Worm (Caenorhabditis elegans) whole organism, L2 larva: ENCODE results near the gene fbxa-95.

ENCODE experiments used
- C34F6.9 ChIP-seq: fragments of 150-350 bp; optimal IDR thresholded peaks from 2 replicates; lab custom pipeline; 2014; ENCODE audit warnings: missing biosample characterization, missing genetic modification characterization
- F13H6.1 ChIP-seq: sonication (generic microtip); optimal IDR thresholded peaks from 2 replicates; lab custom pipeline; 2016; ENCODE audit warnings: missing genetic modification characterization, missing compliant biosample characterization
- R02D3.7 ChIP-seq: fragments of 150-350 bp; optimal IDR thresholded peaks from 2 replicates; lab custom pipeline; 2014; ENCODE audit warnings: missing biosample characterization, missing genetic modification characterization
- Y55F3AM.14 ChIP-seq: fragments of 200-800 bp; sonication (Bioruptor generic); optimal IDR thresholded peaks from 2 replicates; lab custom pipeline; 2018; ENCODE audit warnings: mild to moderate bottlenecking, missing genetic modification characterization, missing compliant biosample characterization
- ZK546.5 ChIP-seq: sonication (generic microtip); optimal IDR thresholded peaks from 2 replicates; lab custom pipeline; 2017; ENCODE audit warnings: missing biosample characterization, missing genetic modification characterization
- alr-1 ChIP-seq: fragments of 150-350 bp; optimal IDR thresholded peaks from 2 replicates; lab custom pipeline; 2014; ENCODE audit warnings: missing biosample characterization, missing genetic modification characterization
- ama-1 ChIP-seq: fragments of 150-350 bp; optimal IDR thresholded peaks from 2 replicates; lab custom pipeline; 2018; ENCODE audit warnings: inconsistent platforms
- blmp-1 ChIP-seq: sonication (generic microtip); optimal IDR thresholded peaks from 2 replicates; lab custom pipeline; 2017; ENCODE audit warnings: missing genetic modification characterization, mild to moderate bottlenecking, missing compliant biosample characterization, antibody characterized with exemption, moderate library complexity; ENCODE audit not compliant: insufficient read depth
- ceh-16 ChIP-seq: fragments of 150-350 bp; optimal IDR thresholded peaks from 2 replicates; lab custom pipeline; 2014; ENCODE audit warnings: missing biosample characterization, missing genetic modification characterization
- ceh-82 ChIP-seq: fragments of 150-350 bp; optimal IDR thresholded peaks from 2 replicates; lab custom pipeline; 2014; ENCODE audit warnings: missing biosample characterization, missing genetic modification characterization
- crh-2 ChIP-seq: sonication (generic microtip); optimal IDR thresholded peaks from 2 replicates; lab custom pipeline; 2017; ENCODE audit warnings: missing biosample characterization, missing genetic modification characterization
- dmd-4 ChIP-seq: sonication (generic microtip); optimal IDR thresholded peaks from 2 replicates; lab custom pipeline; 2017; ENCODE audit warnings: missing biosample characterization, missing genetic modification characterization
- egl-27 ChIP-seq: sonication (generic microtip); optimal IDR thresholded peaks from 3 replicates; lab custom pipeline; 2017; ENCODE audit warnings: missing biosample characterization, missing genetic modification reagents, missing genetic modification characterization
- elt-1 ChIP-seq: fragments of 150-350 bp; optimal IDR thresholded peaks from 2 replicates; lab custom pipeline; 2014; ENCODE audit warnings: missing biosample characterization, missing genetic modification characterization
- elt-3 ChIP-seq: sonication (generic microtip); optimal IDR thresholded peaks from 2 replicates; lab custom pipeline; 2017; ENCODE audit warnings: missing biosample characterization, missing genetic modification characterization
- gmeb-1 ChIP-seq: fragments of 150-350 bp; optimal IDR thresholded peaks from 2 replicates; lab custom pipeline; 2014; ENCODE audit warnings: missing biosample characterization, missing genetic modification characterization
- lin-11 ChIP-seq: fragments of 150-350 bp; sonication (generic microtip); optimal IDR thresholded peaks from 2 replicates; lab custom pipeline; 2014; ENCODE audit warnings: missing biosample characterization, missing genetic modification characterization, inconsistent platforms, mixed read lengths
- lin-13 ChIP-seq: fragments of 150-350 bp; optimal IDR thresholded peaks from 2 replicates; lab custom pipeline; 2014; ENCODE audit warnings: missing biosample characterization, missing genetic modification reagents, missing genetic modification characterization
- lin-39 ChIP-seq: fragments of 150-350 bp; optimal IDR thresholded peaks from 2 replicates; lab custom pipeline; 2014; ENCODE audit warnings: missing biosample characterization, missing genetic modification reagents, missing genetic modification characterization
- lsy-2 ChIP-seq, 2 experiments: fragments of 150-350 bp in 1 of 2; sonication (generic microtip) in 1 of 2; optimal IDR thresholded peaks; 2 replicates each; lab custom pipeline; 2014 to 2017; ENCODE audit warnings: missing biosample characterization in 2 of 2, missing genetic modification characterization in 2 of 2
- mab-5 ChIP-seq: fragments of 150-350 bp; optimal IDR thresholded peaks from 2 replicates; lab custom pipeline; 2014; ENCODE audit warnings: missing biosample characterization, missing genetic modification characterization
- mbf-1 ChIP-seq: sonication (generic microtip); optimal IDR thresholded peaks from 2 replicates; lab custom pipeline; 2017; ENCODE audit warnings: missing biosample characterization, missing genetic modification characterization
- mdl-1 ChIP-seq, 2 experiments: fragments of 150-350 bp in 1 of 2; sonication (generic microtip) in 1 of 2; optimal IDR thresholded peaks; 2 replicates each; lab custom pipeline; 2017; ENCODE audit warnings: missing biosample characterization in 2 of 2, missing genetic modification characterization in 2 of 2
- nhr-11 ChIP-seq: fragments of 150-350 bp; optimal IDR thresholded peaks from 2 replicates; lab custom pipeline; 2014; ENCODE audit warnings: missing biosample characterization, missing genetic modification characterization
- nhr-12 ChIP-seq: fragments of 150-350 bp; optimal IDR thresholded peaks from 2 replicates; lab custom pipeline; 2014; ENCODE audit warnings: missing biosample characterization, missing genetic modification characterization
- nhr-129 ChIP-seq: fragments of 150-350 bp; optimal IDR thresholded peaks from 2 replicates; lab custom pipeline; 2014; ENCODE audit warnings: missing biosample characterization, missing genetic modification characterization
- nhr-237 ChIP-seq: fragments of 150-350 bp; optimal IDR thresholded peaks from 2 replicates; lab custom pipeline; 2014; ENCODE audit warnings: missing biosample characterization, missing genetic modification characterization
- nhr-25 ChIP-seq: fragments of 150-350 bp; sonication (generic microtip); optimal IDR thresholded peaks from 3 replicates; lab custom pipeline; 2014; ENCODE audit warnings: missing biosample characterization, missing genetic modification characterization
- nhr-6 ChIP-seq: fragments of 150-350 bp; optimal IDR thresholded peaks from 2 replicates; lab custom pipeline; 2014; ENCODE audit warnings: missing biosample characterization, missing genetic modification characterization
- nhr-77 ChIP-seq: fragments of 150-350 bp; optimal IDR thresholded peaks from 2 replicates; lab custom pipeline; 2014; ENCODE audit warnings: missing biosample characterization, missing genetic modification characterization
- peb-1 ChIP-seq: fragments of 150-350 bp; optimal IDR thresholded peaks from 2 replicates; lab custom pipeline; 2014; ENCODE audit warnings: missing biosample characterization, missing genetic modification characterization
- sem-4 ChIP-seq: fragments of 150-350 bp; optimal IDR thresholded peaks from 2 replicates; lab custom pipeline; 2014; ENCODE audit warnings: missing biosample characterization, missing genetic modification reagents, missing genetic modification characterization
- skn-1 ChIP-seq: sonication (generic microtip); optimal IDR thresholded peaks from 2 replicates; lab custom pipeline; 2017; ENCODE audit warnings: missing biosample characterization, missing genetic modification characterization
- sma-3 ChIP-seq: sonication (generic microtip); optimal IDR thresholded peaks from 2 replicates; lab custom pipeline; 2016; ENCODE audit warnings: missing genetic modification reagents, missing genetic modification characterization, missing compliant biosample characterization
- sma-9 ChIP-seq, 2 experiments: fragments of 150-350 bp in 1 of 2; sonication (generic microtip) in 1 of 2; optimal IDR thresholded peaks; 2 replicates each; lab custom pipeline; 2014 to 2016; ENCODE audit warnings: missing genetic modification characterization in 2 of 2, mild to moderate bottlenecking in 1 of 2, missing biosample characterization in 1 of 2, missing compliant biosample characterization in 1 of 2, missing genetic modification reagents in 1 of 2, moderate library complexity in 1 of 2
- snpc-4 ChIP-seq: fragments of 150-350 bp; optimal IDR thresholded peaks from 2 replicates; lab custom pipeline; 2014; ENCODE audit warnings: missing biosample characterization, missing genetic modification characterization
- unc-39 ChIP-seq: fragments of 150-350 bp; optimal IDR thresholded peaks from 2 replicates; lab custom pipeline; 2014; ENCODE audit warnings: missing biosample characterization, missing genetic modification characterization
- unc-55 ChIP-seq: fragments of 150-350 bp; sonication (generic microtip); optimal IDR thresholded peaks from 3 replicates; lab custom pipeline; 2014; ENCODE audit warnings: missing biosample characterization, missing genetic modification reagents, missing genetic modification characterization
- zag-1 ChIP-seq: fragments of 150-350 bp; optimal IDR thresholded peaks from 2 replicates; lab custom pipeline; 2014; ENCODE audit warnings: missing biosample characterization, missing genetic modification characterization
- ztf-1 ChIP-seq: fragments of 200-800 bp; sonication (Bioruptor generic); conservative IDR thresholded peaks from 2 replicates; pipeline ENCODE4 v1.3.6; 2022; ENCODE audit warnings: missing genetic modification characterization, missing compliant biosample characterization
- ztf-4 ChIP-seq: fragments of 150-350 bp; optimal IDR thresholded peaks from 2 replicates; lab custom pipeline; 2014; ENCODE audit warnings: missing biosample characterization, missing genetic modification characterization

fbxa-95 gene

ce11 chrV:15569702-15570430, 1.4 kb upstream of the fbxa-95 start, which contains the start of gene lsm-5 (continued):
- TF ChIP-seq lsy-2 (tag; optimal IDR thresholded peaks at IDR 0.05; lab: Kevin White, UChicago): peak in 1 of 2 experiments; percentile 80

- TF ChIP-seq alr-1 (tag; lab: Kevin White, UChicago): no peak
- no peak for TF ChIP-seq Y55F3AM.14
- no peak for TF ChIP-seq lin-13 (GFP tag; lab: Kevin White, UChicago)
Measured at ce11 chrV:15572613-15573012, 1.3 kb downstream of the fbxa-95 start, which contains the start of gene fbxa-94. TSS of gene fbxa-94 (plus strand) at chrV:15572913.

DNA sequence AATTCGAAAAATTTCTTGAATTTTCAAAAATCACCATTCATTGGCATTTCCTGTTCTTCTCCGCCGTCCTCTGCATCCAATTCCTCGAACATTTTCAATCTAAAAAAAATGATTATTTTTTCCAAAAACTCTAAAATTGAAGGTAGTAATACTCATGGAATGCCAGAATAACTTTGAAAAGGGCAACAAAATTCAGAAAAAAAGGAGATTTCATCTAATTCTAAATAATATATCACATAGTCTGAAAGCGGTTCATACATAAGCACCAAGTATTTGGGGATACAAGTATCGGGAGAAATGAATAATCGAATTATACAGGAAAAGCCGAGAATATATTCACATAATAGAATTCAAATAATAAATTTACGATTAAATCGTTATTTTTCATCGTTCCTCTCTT, 4.0 kb downstream of the fbxa-95 start, which contains the start of gene mdt-28:
Gene mdt-28 (minus strand): TSS at position 101 of the 400 bp plus-strand sequence.
- TF ChIP-seq nhr-6 (tag; lab: Kevin White, UChicago) (no peak), lin-11 (tag; lab: Kevin White, UChicago) (no peak), ztf-4 (tag; lab: Kevin White, UChicago) (no peak), F13H6.1 (no peak), mdl-1 (tag; optimal IDR thresholded peaks at IDR 0.05; lab: Kevin White, UChicago) (no peak), nhr-11 (tag; lab: Kevin White, UChicago) (no peak), mbf-1 (tag; lab: Kevin White, UChicago) (no peak), dmd-4 (tag; lab: Kevin White, UChicago) (no peak), lsy-2 (tag; optimal IDR thresholded peaks at IDR 0.05; lab: Kevin White, UChicago) (no peak), crh-2 (tag; lab: Kevin White, UChicago) (no peak), unc-39 (tag; lab: Kevin White, UChicago) (no peak), blmp-1 (no peak)

DNA sequence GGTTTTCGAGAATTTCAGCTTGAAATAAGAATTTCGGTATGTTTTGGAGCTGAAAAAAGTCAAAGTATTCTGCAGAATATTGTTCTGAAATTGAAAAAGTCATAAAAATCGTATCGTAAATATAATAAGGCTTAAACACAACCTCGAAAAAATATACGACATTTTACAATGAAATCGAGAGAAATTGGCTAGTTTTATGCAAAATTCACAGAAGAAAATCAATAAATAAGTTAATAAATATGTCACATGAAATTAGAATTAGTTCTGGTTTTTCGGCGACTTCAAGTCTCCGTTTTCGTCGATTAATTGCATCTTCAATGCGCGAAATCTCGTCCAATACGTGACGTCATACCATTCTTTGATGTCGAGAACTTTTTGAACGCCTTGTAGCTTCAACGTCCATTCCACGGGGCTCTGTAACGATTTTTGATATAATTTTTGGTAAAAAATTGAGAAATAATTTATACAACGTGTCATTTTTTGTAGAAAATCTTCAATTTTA, 6.2 kb downstream of the fbxa-95 start, which contains the start of gene atx-3:
Gene atx-3 (minus strand): TSS at position 51 of the 502 bp plus-strand sequence.
- TF ChIP-seq elt-1 (tag; lab: Kevin White, UChicago) (no peak), nhr-25 (tag; lab: Kevin White, UChicago) (peak; percentile 34)

ce11 chrV:15578386-15578785, 7.1 kb downstream of the fbxa-95 start, which contains the start of gene F28F8.9:
TSS of gene F28F8.9 (minus strand) at chrV:15578673.
- TF ChIP-seq peb-1 (tag; lab: Kevin White, UChicago) (no peak), C34F6.9 (tag; lab: Kevin White, UChicago) (peak; percentile 55), zag-1 (tag; lab: Kevin White, UChicago) (no peak), unc-55 (peak; percentile 62), ama-1 (no peak), skn-1 (tag; lab: Kevin White, UChicago) (no peak), blmp-1 (no peak), lin-13 (GFP tag; lab: Kevin White, UChicago) (peak; percentile 35), nhr-6 (tag; lab: Kevin White, UChicago) (no peak), snpc-4 (tag; lab: Kevin White, UChicago) (peak; percentile 36), sem-4 (no peak), mab-5 (tag; lab: Kevin White, UChicago) (no peak), nhr-25 (tag; lab: Kevin White, UChicago) (no peak), nhr-237 (tag; lab: Kevin White, UChicago) (no peak), egl-27 (no peak), gmeb-1 (peak; percentile 90), mdl-1 (tag; optimal IDR thresholded peaks at IDR 0.05; lab: Kevin White, UChicago) (no peak), nhr-129 (peak; percentile 66), dmd-4 (tag; lab: Kevin White, UChicago) (no peak), sma-9 (GFP tag; optimal IDR thresholded peaks at IDR 0.05; lab: Kevin White, UChicago) (peak; percentile 39), sma-9 (tag; optimal IDR thresholded peaks at IDR 0.05; lab: Kevin White, UChicago) (no peak), ztf-1 (GFP tag; lab: Robert Waterston, UW) (no peak), lin-39 (no peak), ceh-16 (tag; lab: Kevin White, UChicago) (no peak), nhr-11 (tag; lab: Kevin White, UChicago) (no peak), alr-1 (tag; lab: Kevin White, UChicago) (no peak), ZK546.5 (tag; lab: Kevin White, UChicago) (no peak), nhr-77 (tag; lab: Kevin White, UChicago) (no peak), crh-2 (tag; lab: Kevin White, UChicago) (peak; percentile 32), lsy-2 (tag; optimal IDR thresholded peaks at IDR 0.05; lab: Kevin White, UChicago) (peak in 1 of 2 experiments; percentile 74), R02D3.7 (tag; lab: Kevin White, UChicago) (peak; percentile 87), unc-39 (tag; lab: Kevin White, UChicago) (no peak), elt-3 (no peak), lin-11 (tag; lab: Kevin White, UChicago) (no peak), Y55F3AM.14 (no peak), ceh-82 (tag; lab: Kevin White, UChicago) (no peak), sma-3 (peak; percentile 4), nhr-12 (no peak)
